Worm (Caenorhabditis elegans) whole organism, young adult: Measurements from ENCODE around the gene C53A5.13.

ENCODE experiments used
- C17E4.6 ChIP-seq: fragments of 200-800 bp; sonication (Bioruptor generic); IDR thresholded peaks from 2 replicates; pipeline ENCODE4 v1.3.6; 2022; ENCODE audit warnings: missing genetic modification reagents, missing genetic modification characterization, missing compliant biosample characterization
- F22D6.2 ChIP-seq: sonication (generic microtip); optimal IDR thresholded peaks from 2 replicates; lab custom pipeline; 2016; ENCODE audit warnings: mild to moderate bottlenecking, missing genetic modification characterization, missing compliant biosample characterization
- akir-1 ChIP-seq: fragments of 200-800 bp; sonication (Bioruptor generic); optimal IDR thresholded peaks from 2 replicates; lab custom pipeline; 2018; ENCODE audit warnings: mild to moderate bottlenecking, missing genetic modification characterization, moderate library complexity, missing compliant biosample characterization
- aptf-2 ChIP-seq: fragments of 200-800 bp; sonication (Bioruptor generic); conservative IDR thresholded peaks from 2 replicates; pipeline ENCODE4 v1.3.6; 2022; ENCODE audit warnings: missing genetic modification reagents, missing genetic modification characterization, missing compliant biosample characterization
- cebp-2 ChIP-seq: fragments of 200-800 bp; sonication (Bioruptor generic); IDR thresholded peaks from 2 replicates; pipeline ENCODE4 v1.3.6; 2022; ENCODE audit warnings: missing genetic modification characterization, missing compliant biosample characterization
- ceh-91 ChIP-seq: fragments of 200-800 bp; sonication (Bioruptor generic); IDR thresholded peaks from 2 replicates; pipeline ENCODE4 v1.3.6; 2022; ENCODE audit warnings: missing genetic modification reagents, missing genetic modification characterization, missing compliant biosample characterization
- egl-44 ChIP-seq: fragments of 200-800 bp; sonication (Bioruptor generic); IDR thresholded peaks from 2 replicates; pipeline ENCODE4 v1.3.6; 2022; ENCODE audit warnings: missing genetic modification reagents, missing genetic modification characterization, missing compliant biosample characterization
- madf-3 ChIP-seq: fragments of 200-800 bp; sonication (Bioruptor generic); IDR thresholded peaks from 2 replicates; pipeline ENCODE4 v1.3.6; 2022; ENCODE audit warnings: missing genetic modification reagents, missing genetic modification characterization, missing compliant biosample characterization
- nfya-1 ChIP-seq: sonication (generic microtip); optimal IDR thresholded peaks from 2 replicates; lab custom pipeline; 2017; ENCODE audit warnings: antibody characterized with exemption, missing compliant biosample characterization, missing genetic modification characterization, borderline replicate concordance; ENCODE audit not compliant: insufficient read depth
- sptf-2 ChIP-seq: fragments of 200-800 bp; sonication (Bioruptor generic); optimal IDR thresholded peaks from 2 replicates; lab custom pipeline; 2018; ENCODE audit warnings: mild to moderate bottlenecking, missing genetic modification characterization, missing compliant biosample characterization
- unc-62 ChIP-seq: fragments of 150-350 bp; optimal IDR thresholded peaks from 2 replicates; lab custom pipeline; 2014; ENCODE audit warnings: missing biosample characterization, missing genetic modification reagents, missing genetic modification characterization
- ztf-26 ChIP-seq: sonication (generic microtip); optimal IDR thresholded peaks from 2 replicates; lab custom pipeline; 2017; ENCODE audit warnings: missing genetic modification characterization, missing compliant biosample characterization
- ztf-28 ChIP-seq: fragments of 200-800 bp; sonication (Bioruptor generic); IDR thresholded peaks from 2 replicates; pipeline ENCODE4 v1.3.6; 2022; ENCODE audit warnings: missing genetic modification reagents, missing genetic modification characterization, missing compliant biosample characterization

- TF ChIP-seq ztf-28 (GFP tag; lab: Robert Waterston, UW) (no peak), unc-62 (GFP tag; lab: Kevin White, UChicago) (no peak), aptf-2 (GFP tag; lab: Robert Waterston, UW) (no peak), akir-1 (GFP tag; lab: Kevin White, UChicago) (no peak), ztf-26 (no peak), madf-3 (GFP tag; lab: Robert Waterston, UW) (no peak), ceh-91 (GFP tag; lab: Robert Waterston, UW) (no peak), F22D6.2 (tag; lab: Kevin White, UChicago) (no peak), C17E4.6 (GFP tag; lab: Robert Waterston, UW) (no peak), cebp-2 (GFP tag; lab: Robert Waterston, UW) (no peak), egl-44 (GFP tag; lab: Robert Waterston, UW) (no peak), sptf-2 (GFP tag; lab: Kevin White, UChicago) (no peak), nfya-1 (tag; lab: Kevin White, UChicago) (no peak)
Measured at ce11 chrV:14599972-14600371, 53.3 kb downstream of the C53A5.13 start, which contains the start of gene glb-22.
